Worm (Caenorhabditis elegans) whole organism, L4 larva: ENCODE results near the gene lir-1.

ENCODE experiments used
- F10B5.3 ChIP-seq: sonication (generic microtip); optimal IDR thresholded peaks from 2 replicates; lab custom pipeline; 2016; ENCODE audit warnings: mild to moderate bottlenecking, missing genetic modification characterization, missing compliant biosample characterization
- F26F4.8 ChIP-seq: fragments of 200-800 bp; sonication (Bioruptor generic); conservative IDR thresholded peaks from 2 replicates; pipeline ENCODE4 v1.3.6; 2022; ENCODE audit warnings: missing genetic modification characterization, missing compliant biosample characterization
- F44E2.7 ChIP-seq: fragments of 200-800 bp; sonication (Bioruptor generic); IDR thresholded peaks from 2 replicates; pipeline ENCODE4 v2.1.2; 2022; ENCODE audit warnings: missing genetic modification characterization, missing compliant biosample characterization
- T20F7.1 ChIP-seq: fragments of 200-800 bp; sonication (Bioruptor generic); optimal IDR thresholded peaks from 2 replicates; lab custom pipeline; 2018; ENCODE audit warnings: mild to moderate bottlenecking, missing genetic modification characterization, missing compliant biosample characterization
- T26A8.4 ChIP-seq: fragments of 200-800 bp; sonication (Bioruptor generic); IDR thresholded peaks from 2 replicates; pipeline ENCODE4 v1.3.6; 2022; ENCODE audit warnings: missing genetic modification characterization, missing compliant biosample characterization
- Y105C5A.15 ChIP-seq: fragments of 200-800 bp; sonication (Bioruptor generic); IDR thresholded peaks from 2 replicates; pipeline ENCODE4 v1.3.6; 2022; ENCODE audit warnings: missing genetic modification characterization, missing compliant biosample characterization
- Y5F2A.4 ChIP-seq: fragments of 200-800 bp; sonication (Bioruptor generic); optimal IDR thresholded peaks from 2 replicates; lab custom pipeline; 2018; ENCODE audit warnings: mild to moderate bottlenecking, missing genetic modification characterization, missing compliant biosample characterization
- Y75B8A.6 ChIP-seq: fragments of 200-800 bp; sonication (Bioruptor generic); IDR thresholded peaks from 2 replicates; pipeline ENCODE4 v1.3.6; 2022; ENCODE audit warnings: missing genetic modification reagents, missing genetic modification characterization, missing compliant biosample characterization
- ZK337.2 ChIP-seq: fragments of 200-800 bp; sonication (Bioruptor generic); IDR thresholded peaks from 2 replicates; pipeline ENCODE4 v1.3.6; 2022; ENCODE audit warnings: missing genetic modification reagents, missing genetic modification characterization, missing compliant biosample characterization
- ZK546.5 ChIP-seq, 2 experiments: sonication (generic microtip); optimal IDR thresholded peaks; 2 replicates each; lab custom pipeline; 2017; ENCODE audit warnings: missing biosample characterization in 2 of 2, missing genetic modification characterization in 2 of 2
- aha-1 ChIP-seq: fragments of 150-350 bp; peaks from one replicate; lab custom pipeline; 2014; ENCODE audit warnings: missing biosample characterization, missing genetic modification characterization
- ceh-32 ChIP-seq: sonication (generic microtip); optimal IDR thresholded peaks from 2 replicates; lab custom pipeline; 2016; ENCODE audit warnings: mild to moderate bottlenecking, missing genetic modification characterization, missing compliant biosample characterization; ENCODE audit not compliant: poor library complexity
- daf-12 ChIP-seq: fragments of 150-350 bp; optimal IDR thresholded peaks from 2 replicates; lab custom pipeline; 2014; ENCODE audit warnings: missing biosample characterization, missing genetic modification reagents, missing genetic modification characterization
- daf-16 ChIP-seq, 3 experiments: sonication (generic microtip); optimal IDR thresholded peaks; 2 replicates each; lab custom pipeline; 2016 to 2017; ENCODE audit warnings: missing genetic modification characterization in 3 of 3, missing genetic modification reagents in 3 of 3, mild to moderate bottlenecking in 2 of 3, missing compliant biosample characterization in 2 of 3, missing biosample characterization in 1 of 3, moderate library complexity in 1 of 3
- daf-19 ChIP-seq: fragments of 200-800 bp; sonication (Bioruptor generic); conservative IDR thresholded peaks from 2 replicates; pipeline ENCODE4 v1.3.6; 2022; ENCODE audit warnings: missing genetic modification characterization, missing compliant biosample characterization
- dmd-6 ChIP-seq: fragments of 200-800 bp; sonication (Bioruptor generic); IDR thresholded peaks from 2 replicates; pipeline ENCODE4 v1.3.6; 2022; ENCODE audit warnings: missing genetic modification reagents, missing genetic modification characterization, missing compliant biosample characterization
- dmd-9 ChIP-seq: fragments of 200-800 bp; sonication (Bioruptor generic); IDR thresholded peaks from 2 replicates; pipeline ENCODE4 v1.3.6; 2022; ENCODE audit warnings: missing genetic modification reagents, missing genetic modification characterization, missing compliant biosample characterization
- egl-43 ChIP-seq: fragments of 200-800 bp; sonication (Bioruptor generic); IDR thresholded peaks from 2 replicates; pipeline ENCODE4 v1.3.6; 2022; ENCODE audit warnings: missing genetic modification reagents, missing genetic modification characterization, missing compliant biosample characterization
- fkh-10 ChIP-seq: fragments of 150-350 bp; optimal IDR thresholded peaks from 2 replicates; lab custom pipeline; 2014; ENCODE audit warnings: missing biosample characterization, missing genetic modification reagents, missing genetic modification characterization
- fos-1 ChIP-seq: fragments of 150-350 bp; optimal IDR thresholded peaks from 2 replicates; lab custom pipeline; 2014; ENCODE audit warnings: missing biosample characterization, missing genetic modification characterization
- gei-8 ChIP-seq: fragments of 200-800 bp; sonication (Bioruptor generic); optimal IDR thresholded peaks from 2 replicates; lab custom pipeline; 2018; ENCODE audit warnings: mild to moderate bottlenecking, missing genetic modification characterization, missing compliant biosample characterization
- hif-1 ChIP-seq, 2 experiments: sonication (generic microtip); optimal IDR thresholded peaks; 2 replicates each; lab custom pipeline; 2016 to 2017; ENCODE audit warnings: missing compliant biosample characterization in 2 of 2, missing genetic modification characterization in 2 of 2, missing genetic modification reagents in 2 of 2, missing genotype in 2 of 2, mild to moderate bottlenecking in 1 of 2
- jun-1 ChIP-seq: fragments of 150-350 bp; optimal IDR thresholded peaks from 2 replicates; lab custom pipeline; 2014; ENCODE audit warnings: missing biosample characterization, missing genetic modification reagents, missing genetic modification characterization
- lim-7 ChIP-seq: fragments of 200-800 bp; sonication (Bioruptor generic); IDR thresholded peaks from 2 replicates; pipeline ENCODE4 v1.3.6; 2022; ENCODE audit warnings: missing genetic modification characterization, missing compliant biosample characterization
- lin-15B ChIP-seq: fragments of 150-350 bp; sonication (generic microtip); optimal IDR thresholded peaks from 3 replicates; lab custom pipeline; 2014; ENCODE audit warnings: missing biosample characterization, missing genetic modification characterization
- lin-39 ChIP-seq: fragments of 150-350 bp; optimal IDR thresholded peaks from 2 replicates; lab custom pipeline; 2014; ENCODE audit warnings: missing biosample characterization, missing genetic modification reagents, missing genetic modification characterization
- madf-5 ChIP-seq, 2 experiments: fragments of 200-800 bp; sonication (Bioruptor generic); IDR thresholded peaks; 2 replicates each; pipeline ENCODE4 v1.3.6; 2022; ENCODE audit warnings: missing compliant biosample characterization in 2 of 2, missing genetic modification characterization in 2 of 2
- mdl-1 ChIP-seq, 2 experiments: fragments of 150-350 bp in 1 of 2; sonication (generic microtip) in 1 of 2; optimal IDR thresholded peaks; 2 replicates each; lab custom pipeline; 2014 to 2017; ENCODE audit warnings: missing biosample characterization in 2 of 2, missing genetic modification characterization in 2 of 2
- mdt-29 ChIP-seq: fragments of 200-800 bp; sonication (Bioruptor generic); IDR thresholded peaks from 2 replicates; pipeline ENCODE4 v1.3.6; 2022; ENCODE audit warnings: missing genetic modification reagents, missing genetic modification characterization, missing compliant biosample characterization
- mes-2 ChIP-seq: sonication (generic microtip); optimal IDR thresholded peaks from 2 replicates; lab custom pipeline; 2016; ENCODE audit warnings: missing genotype, mild to moderate bottlenecking, missing genetic modification characterization, missing compliant biosample characterization; ENCODE audit not compliant: poor library complexity, severe bottlenecking
- mxl-2 ChIP-seq: fragments of 200-800 bp; sonication (Bioruptor generic); conservative IDR thresholded peaks from 2 replicates; pipeline ENCODE4 v1.3.6; 2022; ENCODE audit warnings: missing genetic modification reagents, missing genetic modification characterization, missing compliant biosample characterization
- mxl-3 ChIP-seq: fragments of 200-800 bp; sonication (Bioruptor generic); optimal IDR thresholded peaks from 2 replicates; lab custom pipeline; 2018; ENCODE audit warnings: mild to moderate bottlenecking, missing genetic modification characterization, missing compliant biosample characterization
- nhr-10 ChIP-seq: fragments of 150-350 bp; optimal IDR thresholded peaks from 2 replicates; lab custom pipeline; 2014; ENCODE audit warnings: missing biosample characterization, missing genetic modification characterization
- nhr-102 ChIP-seq: sonication (generic microtip); optimal IDR thresholded peaks from 2 replicates; lab custom pipeline; 2016; ENCODE audit warnings: mild to moderate bottlenecking, missing genetic modification characterization, moderate library complexity, missing compliant biosample characterization
- nhr-11 ChIP-seq: fragments of 150-350 bp; optimal IDR thresholded peaks from 2 replicates; lab custom pipeline; 2014; ENCODE audit warnings: missing biosample characterization, missing genetic modification characterization
- nhr-111 ChIP-seq: fragments of 200-800 bp; sonication (Bioruptor generic); optimal IDR thresholded peaks from 2 replicates; lab custom pipeline; 2018; ENCODE audit warnings: mild to moderate bottlenecking, missing genetic modification characterization, missing compliant biosample characterization
- nhr-237 ChIP-seq: sonication (generic microtip); optimal IDR thresholded peaks from 2 replicates; lab custom pipeline; 2017; ENCODE audit warnings: missing biosample characterization, missing genetic modification characterization
- nhr-25 ChIP-seq: sonication (generic microtip); optimal IDR thresholded peaks from 2 replicates; lab custom pipeline; 2017; ENCODE audit warnings: missing genetic modification characterization, mild to moderate bottlenecking, missing compliant biosample characterization, antibody characterized with exemption, moderate library complexity, borderline replicate concordance; ENCODE audit not compliant: insufficient read depth
- nhr-48 ChIP-seq: sonication (generic microtip); optimal IDR thresholded peaks from 2 replicates; lab custom pipeline; 2016; ENCODE audit warnings: mild to moderate bottlenecking, missing genetic modification characterization, missing compliant biosample characterization
- nhr-6 ChIP-seq: fragments of 150-350 bp; optimal IDR thresholded peaks from 2 replicates; lab custom pipeline; 2014; ENCODE audit warnings: missing biosample characterization, missing genetic modification characterization
- nhr-77 ChIP-seq: fragments of 150-350 bp; optimal IDR thresholded peaks from 2 replicates; lab custom pipeline; 2014; ENCODE audit warnings: missing biosample characterization, missing genetic modification characterization
- pqm-1 ChIP-seq: sonication (generic microtip); optimal IDR thresholded peaks from 2 replicates; lab custom pipeline; 2017; ENCODE audit warnings: missing biosample characterization, missing genetic modification characterization
- rbr-2 ChIP-seq: sonication (generic microtip); optimal IDR thresholded peaks from 2 replicates; lab custom pipeline; 2016; ENCODE audit warnings: missing genotype, missing genetic modification characterization, missing compliant biosample characterization
- set-16 ChIP-seq: fragments of 200-800 bp; sonication (Bioruptor generic); IDR thresholded peaks from 2 replicates; pipeline ENCODE4 v1.3.6; 2022; ENCODE audit warnings: missing genetic modification reagents, missing genetic modification characterization, missing compliant biosample characterization
- snpc-1.2 ChIP-seq: fragments of 200-800 bp; sonication (Bioruptor generic); IDR thresholded peaks from 2 replicates; pipeline ENCODE4 v1.3.6; 2022; ENCODE audit warnings: missing genetic modification reagents, missing genetic modification characterization, missing compliant biosample characterization
- snpc-4 ChIP-seq: fragments of 150-350 bp; optimal IDR thresholded peaks from 2 replicates; lab custom pipeline; 2014; ENCODE audit warnings: missing biosample characterization, missing genetic modification characterization
- spr-1 ChIP-seq: sonication (generic microtip); optimal IDR thresholded peaks from 2 replicates; lab custom pipeline; 2016; ENCODE audit warnings: mild to moderate bottlenecking, missing genetic modification characterization, missing compliant biosample characterization
- spr-3 ChIP-seq: fragments of 200-800 bp; sonication (Bioruptor generic); optimal IDR thresholded peaks from 2 replicates; lab custom pipeline; 2018; ENCODE audit warnings: mild to moderate bottlenecking, missing genetic modification characterization, missing compliant biosample characterization
- tag-97 ChIP-seq: fragments of 200-800 bp; sonication (Bioruptor generic); IDR thresholded peaks from 2 replicates; pipeline ENCODE4 v1.3.6; 2022; ENCODE audit warnings: missing genetic modification characterization, missing compliant biosample characterization
- zfp-3 ChIP-seq: fragments of 200-800 bp; sonication (Bioruptor generic); conservative IDR thresholded peaks from 2 replicates; pipeline ENCODE4 v1.3.6; 2022; ENCODE audit warnings: missing genetic modification reagents, missing genetic modification characterization, missing compliant biosample characterization
- ztf-11 ChIP-seq: fragments of 150-350 bp; optimal IDR thresholded peaks from 2 replicates; lab custom pipeline; 2014; ENCODE audit warnings: missing biosample characterization, missing genetic modification characterization

lir-1 gene

DNA sequence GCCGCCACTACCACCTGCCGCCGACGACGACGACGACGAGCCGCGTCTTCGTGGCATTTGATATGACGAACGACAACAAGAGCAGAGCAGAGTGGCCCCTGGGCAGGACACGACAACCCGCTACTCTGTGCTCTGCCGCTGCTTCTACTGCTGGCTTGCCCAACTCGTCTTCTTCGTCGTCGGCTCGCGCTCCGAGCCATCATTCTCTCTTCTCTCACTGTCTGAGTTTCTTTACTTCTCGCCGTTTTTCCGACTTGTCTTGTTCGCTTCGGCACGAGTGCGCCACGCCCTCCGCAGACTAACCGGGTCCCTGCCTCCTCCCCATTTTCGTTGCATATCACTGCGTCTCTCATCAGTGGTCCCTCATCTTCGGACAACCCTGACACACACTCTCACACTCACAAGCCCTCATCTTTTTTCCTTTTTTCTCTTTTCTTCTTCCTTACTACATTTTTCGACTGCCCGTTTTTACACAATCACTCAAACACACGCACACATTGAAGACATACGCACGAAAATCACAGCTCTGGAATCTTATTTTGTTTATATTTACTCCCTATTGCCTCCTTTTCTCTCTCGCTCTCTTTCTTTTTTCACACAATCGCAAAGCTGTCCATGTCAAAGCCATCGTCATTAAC lies 29.7 kb upstream of the lir-1 start (continued):
- peak in 1 of 2 experiments; percentile 67 for TF ChIP-seq hif-1 (tag; optimal IDR thresholded peaks at IDR 0.05; lab: Kevin White, UChicago)
- peak; percentile 85 for TF ChIP-seq aha-1
- no peak for TF ChIP-seq nhr-111 (GFP tag; lab: Kevin White, UChicago)
- TF ChIP-seq T26A8.4 (GFP tag; lab: Robert Waterston, UW): no peak
- TF ChIP-seq ztf-11 (tag; lab: Kevin White, UChicago): no peak
- no peak for TF ChIP-seq ZK546.5 (tag; optimal IDR thresholded peaks at IDR 0.05; lab: Kevin White, UChicago)
- TF ChIP-seq nhr-25 (tag; lab: Kevin White, UChicago): no peak
- TF ChIP-seq daf-12 (tag; lab: Kevin White, UChicago): no peak
- TF ChIP-seq lin-15B: no peak
- TF ChIP-seq nhr-102 (tag; lab: Kevin White, UChicago): no peak
- no peak for TF ChIP-seq Y5F2A.4
- TF ChIP-seq F10B5.3 (tag; lab: Kevin White, UChicago): no peak
- no peak for TF ChIP-seq nhr-6 (tag; lab: Kevin White, UChicago)
- TF ChIP-seq F44E2.7 (GFP tag; lab: Robert Waterston, UW): no peak
- TF ChIP-seq gei-8 (GFP tag; lab: Kevin White, UChicago): no peak
- peak; percentile 28 for TF ChIP-seq nhr-48 (tag; lab: Kevin White, UChicago)
- no peak for TF ChIP-seq Y75B8A.6 (GFP tag; lab: Robert Waterston, UW)
- TF ChIP-seq dmd-6 (GFP tag; lab: Robert Waterston, UW): peak; percentile 36
- TF ChIP-seq fkh-10 (GFP tag; lab: Kevin White, UChicago): peak; percentile 94
- no peak for TF ChIP-seq snpc-1.2 (GFP tag; lab: Robert Waterston, UW)
- peak; percentile 39 for TF ChIP-seq nhr-11 (tag; lab: Kevin White, UChicago)
- no peak for TF ChIP-seq T20F7.1
- TF ChIP-seq Y105C5A.15 (GFP tag; lab: Robert Waterston, UW): no peak
- TF ChIP-seq daf-19 (GFP tag; lab: Robert Waterston, UW): no peak
- no peak for TF ChIP-seq snpc-4 (tag; lab: Kevin White, UChicago)
- peak; percentile 13 for TF ChIP-seq spr-1
- no peak for TF ChIP-seq nhr-237
- TF ChIP-seq ZK337.2 (GFP tag; lab: Robert Waterston, UW): no peak
- no peak for TF ChIP-seq nhr-77
- no peak for TF ChIP-seq zfp-3 (GFP tag; lab: Robert Waterston, UW)
- TF ChIP-seq jun-1: no peak
- no peak for TF ChIP-seq nhr-10
- TF ChIP-seq tag-97 (GFP tag; lab: Robert Waterston, UW): no peak
- TF ChIP-seq mxl-3 (GFP tag; lab: Kevin White, UChicago): peak; percentile 28
- peak; percentile 79 for TF ChIP-seq egl-43 (GFP tag; lab: Robert Waterston, UW)
- TF ChIP-seq set-16: peak; percentile 97
- TF ChIP-seq madf-5 (GFP tag; IDR thresholded peaks at IDR 0.05; lab: Robert Waterston, UW): no peak
- TF ChIP-seq daf-16 (GFP tag; optimal IDR thresholded peaks at IDR 0.05; lab: Kevin White, UChicago): peak in 1 of 2 experiments; percentile 80
- no peak for TF ChIP-seq daf-16 (tag; optimal IDR thresholded peaks at IDR 0.05; lab: Kevin White, UChicago)
- no peak for TF ChIP-seq pqm-1 (tag; lab: Kevin White, UChicago)
- TF ChIP-seq spr-3 (GFP tag; lab: Kevin White, UChicago): no peak
- TF ChIP-seq mes-2 (tag; lab: Kevin White, UChicago): peak; percentile 25
- no peak for TF ChIP-seq ceh-32 (tag; lab: Kevin White, UChicago)
- TF ChIP-seq mdt-29 (GFP tag; lab: Robert Waterston, UW): no peak
- peak; percentile 61 for TF ChIP-seq lin-39 (tag; lab: Kevin White, UChicago)
- TF ChIP-seq rbr-2 (tag; lab: Kevin White, UChicago): peak; percentile 83
- no peak for TF ChIP-seq dmd-9 (GFP tag; lab: Robert Waterston, UW)
- no peak for TF ChIP-seq F26F4.8 (GFP tag; lab: Robert Waterston, UW)
- no peak for TF ChIP-seq lim-7 (GFP tag; lab: Robert Waterston, UW)
- TF ChIP-seq mxl-2 (GFP tag; lab: Robert Waterston, UW): no peak
- peak; percentile 47 to 87 for TF ChIP-seq mdl-1 (tag; optimal IDR thresholded peaks at IDR 0.05; lab: Kevin White, UChicago)
- no peak for TF ChIP-seq fos-1 (tag; lab: Kevin White, UChicago)
